Fruit fly (Drosophila melanogaster): Measurements from ENCODE around the gene Top2.

Gene Top2

dm6 chr2L:19404804-19405203 lies 48.5 kb downstream of the Top2 start:
- TF ChIP-seq GATAd (GFP tag; optimal IDR thresholded peaks at IDR 0.05), result no peak
- TF ChIP-seq Rel (GFP tag; optimal IDR thresholded peaks at IDR 0.05), result no peak
- TF ChIP-seq Rel (tag; optimal IDR thresholded peaks at IDR 0.05), result no peak
- no peak for TF ChIP-seq Hr78 (GFP tag; optimal IDR thresholded peaks at IDR 0.05)
- no peak for TF ChIP-seq brk (GFP tag; optimal IDR thresholded peaks at IDR 0.05)
- TF ChIP-seq HLH106 (tag; optimal IDR thresholded peaks at IDR 0.05), result no peak
- TF ChIP-seq dl (GFP tag; optimal IDR thresholded peaks at IDR 0.05; ENCODE audit: insufficient read depth in 1 of 2, partially characterized antibody in 2 of 2), result no peak
- no peak for TF ChIP-seq h (GFP tag; optimal IDR thresholded peaks at IDR 0.05)
- TF ChIP-seq ey (GFP tag; optimal IDR thresholded peaks at IDR 0.05), result no peak
- no peak for TF ChIP-seq N (GFP tag; optimal IDR thresholded peaks at IDR 0.05)
- TF ChIP-seq Mio (GFP tag; optimal IDR thresholded peaks at IDR 0.05), result no peak
- TF ChIP-seq OdsH (GFP tag; optimal IDR thresholded peaks at IDR 0.05), result no peak
- TF ChIP-seq lola (GFP tag; optimal IDR thresholded peaks at IDR 0.05), result no peak
- TF ChIP-seq psq (GFP tag; optimal IDR thresholded peaks at IDR 0.05), result no peak
- no peak for TF ChIP-seq dsf (GFP tag; optimal IDR thresholded peaks at IDR 0.05; ENCODE audit: borderline replicate concordance)
- no peak for TF ChIP-seq Vsx2 (GFP tag; optimal IDR thresholded peaks at IDR 0.05; ENCODE audit: partially characterized antibody)
- TF ChIP-seq br (GFP tag; optimal IDR thresholded peaks at IDR 0.05), result no peak
- TF ChIP-seq usp (GFP tag; optimal IDR thresholded peaks at IDR 0.05), result no peak
- no peak for TF ChIP-seq Sp1 (GFP tag; optimal IDR thresholded peaks at IDR 0.05)
- no peak for TF ChIP-seq fru (GFP tag; optimal IDR thresholded peaks at IDR 0.05)

dm6 chr2L:19403398-19403797 lies 49.9 kb downstream of the Top2 start:
- TF ChIP-seq Vsx2 (GFP tag; optimal IDR thresholded peaks at IDR 0.05; ENCODE audit: partially characterized antibody), result no peak
- no peak for TF ChIP-seq Hr83 (GFP tag; optimal IDR thresholded peaks at IDR 0.05; ENCODE audit: poor library complexity, severe bottlenecking)
- TF ChIP-seq Jra (GFP tag; optimal IDR thresholded peaks at IDR 0.05), result no peak
- no peak for TF ChIP-seq GATAd (GFP tag; optimal IDR thresholded peaks at IDR 0.05)

dm6 chr2L:19402667-19403066 lies 50.6 kb downstream of the Top2 start:
- TF ChIP-seq ey (GFP tag; optimal IDR thresholded peaks at IDR 0.05) (no peak), Jra (GFP tag; optimal IDR thresholded peaks at IDR 0.05) (no peak), sage (GFP tag; optimal IDR thresholded peaks at IDR 0.05) (no peak), Mio (GFP tag; optimal IDR thresholded peaks at IDR 0.05) (no peak), Sp1 (GFP tag; optimal IDR thresholded peaks at IDR 0.05) (no peak), Dif (GFP tag; optimal IDR thresholded peaks at IDR 0.05; ENCODE audit: partially characterized antibody) (no peak), jim (GFP tag; optimal IDR thresholded peaks at IDR 0.05) (no peak), HLH106 (tag; optimal IDR thresholded peaks at IDR 0.05) (no peak), brk (GFP tag; optimal IDR thresholded peaks at IDR 0.05) (no peak), Hnf4 (GFP tag; optimal IDR thresholded peaks at IDR 0.05) (no peak), Vsx2 (GFP tag; optimal IDR thresholded peaks at IDR 0.05; ENCODE audit: partially characterized antibody) (no peak), fru (GFP tag; optimal IDR thresholded peaks at IDR 0.05) (no peak), dl (GFP tag; optimal IDR thresholded peaks at IDR 0.05; ENCODE audit: insufficient read depth in 1 of 2, partially characterized antibody in 2 of 2) (no peak), lola (GFP tag; optimal IDR thresholded peaks at IDR 0.05) (no peak), h (GFP tag; optimal IDR thresholded peaks at IDR 0.05) (no peak), CG32264 (GFP tag; optimal IDR thresholded peaks at IDR 0.05) (no peak), pan (optimal IDR thresholded peaks at IDR 0.05) (no peak)

dm6 chr2L:19401914-19402313 lies 51.4 kb downstream of the Top2 start:
- TF ChIP-seq lola (GFP tag; optimal IDR thresholded peaks at IDR 0.05) (no peak), h (GFP tag; optimal IDR thresholded peaks at IDR 0.05) (peak; percentile 33), sage (GFP tag; optimal IDR thresholded peaks at IDR 0.05) (no peak), Dif (GFP tag; optimal IDR thresholded peaks at IDR 0.05; ENCODE audit: partially characterized antibody) (no peak), rgr (GFP tag; optimal IDR thresholded peaks at IDR 0.05) (peak; percentile 33), Hr78 (GFP tag; optimal IDR thresholded peaks at IDR 0.05) (no peak), CrebA (GFP tag; optimal IDR thresholded peaks at IDR 0.05; ENCODE audit: borderline replicate concordance) (no peak)

Measured in whole organism, wandering third instar larva.